Worm (Caenorhabditis elegans) whole organism, young adult: ENCODE measurements around the gene F23F12.13.

Experiments used
- C17E4.6 ChIP-seq: fragments of 200-800 bp; sonication (Bioruptor generic); IDR thresholded peaks from 2 replicates; pipeline ENCODE4 v1.3.6; 2022; ENCODE audit warnings: missing genetic modification reagents, missing genetic modification characterization, missing compliant biosample characterization
- D2030.7 ChIP-seq: fragments of 200-800 bp; sonication (Bioruptor generic); IDR thresholded peaks from 2 replicates; pipeline ENCODE4 v1.3.6; 2022; ENCODE audit warnings: missing genetic modification reagents, missing genetic modification characterization, missing compliant biosample characterization
- F10E7.11 ChIP-seq: sonication (generic microtip); optimal IDR thresholded peaks from 2 replicates; lab custom pipeline; 2017; ENCODE audit warnings: mild to moderate bottlenecking, missing genetic modification characterization, moderate library complexity, missing compliant biosample characterization
- F33H1.4 ChIP-seq: fragments of 200-800 bp; sonication (Bioruptor generic); IDR thresholded peaks from 2 replicates; pipeline ENCODE4 v1.3.6; 2022; ENCODE audit warnings: missing genetic modification reagents, missing genetic modification characterization, missing compliant biosample characterization
- F49E8.2 ChIP-seq: sonication (generic microtip); optimal IDR thresholded peaks from 3 replicates; lab custom pipeline; 2017; ENCODE audit warnings: missing genetic modification characterization, mild to moderate bottlenecking, missing compliant biosample characterization, antibody characterized with exemption, moderate library complexity; ENCODE audit not compliant: insufficient read depth
- F55B11.4 ChIP-seq: sonication (generic microtip); optimal IDR thresholded peaks from 2 replicates; lab custom pipeline; 2016; ENCODE audit warnings: missing compliant biosample characterization, missing genetic modification characterization, borderline replicate concordance; ENCODE audit not compliant: insufficient read depth
- F57A8.1 ChIP-seq: fragments of 200-800 bp; sonication (Bioruptor generic); optimal IDR thresholded peaks from 2 replicates; lab custom pipeline; 2018; ENCODE audit warnings: mild to moderate bottlenecking, missing genetic modification characterization, moderate library complexity, missing compliant biosample characterization
- K11D2.4 ChIP-seq: fragments of 200-800 bp; sonication (Bioruptor generic); IDR thresholded peaks from 2 replicates; pipeline ENCODE4 v1.3.6; 2022; ENCODE audit warnings: missing genetic modification reagents, missing genetic modification characterization, missing compliant biosample characterization
- K12H6.12 ChIP-seq: fragments of 200-800 bp; sonication (Bioruptor generic); optimal IDR thresholded peaks from 2 replicates; lab custom pipeline; 2018; ENCODE audit warnings: mild to moderate bottlenecking, missing genetic modification characterization, missing compliant biosample characterization
- T07F8.4 ChIP-seq: sonication (generic microtip); optimal IDR thresholded peaks from 2 replicates; lab custom pipeline; 2016; ENCODE audit warnings: mild to moderate bottlenecking, missing genetic modification characterization, moderate library complexity, missing compliant biosample characterization
- Y53F4B.3 ChIP-seq: fragments of 200-800 bp; sonication (Bioruptor generic); IDR thresholded peaks from 2 replicates; pipeline ENCODE4 v1.3.6; 2022; ENCODE audit warnings: missing genetic modification reagents, missing genetic modification characterization, missing compliant biosample characterization
- Y53G8AR.9 ChIP-seq: fragments of 200-800 bp; sonication (Bioruptor generic); conservative IDR thresholded peaks from 2 replicates; pipeline ENCODE4 v1.3.6; 2022; ENCODE audit warnings: missing genetic modification reagents, missing genetic modification characterization, missing compliant biosample characterization
- aptf-3 ChIP-seq: fragments of 200-800 bp; sonication (Bioruptor generic); IDR thresholded peaks from 2 replicates; pipeline ENCODE4 v1.3.6; 2022; ENCODE audit warnings: missing genetic modification characterization, missing compliant biosample characterization
- cebp-1 ChIP-seq, 2 experiments: fragments of 200-800 bp in 1 of 2; sonication (Bioruptor generic) in 1 of 2; sonication (generic microtip) in 1 of 2; IDR thresholded peaks in 1 of 2; optimal IDR thresholded peaks in 1 of 2; 2 replicates each; pipeline versions ENCODE4 v1.3.6 to Lab custom; 2017 to 2022; ENCODE audit warnings: missing compliant biosample characterization in 2 of 2, missing genetic modification characterization in 2 of 2, mild to moderate bottlenecking in 1 of 2, missing genetic modification reagents in 1 of 2, moderate library complexity in 1 of 2
- cebp-2 ChIP-seq: fragments of 200-800 bp; sonication (Bioruptor generic); IDR thresholded peaks from 2 replicates; pipeline ENCODE4 v1.3.6; 2022; ENCODE audit warnings: missing genetic modification characterization, missing compliant biosample characterization
- ceh-40 ChIP-seq: fragments of 200-800 bp; sonication (Bioruptor generic); IDR thresholded peaks from 2 replicates; pipeline ENCODE4 v1.3.6; 2022; ENCODE audit warnings: missing genetic modification characterization, missing compliant biosample characterization
- ceh-58 ChIP-seq: fragments of 200-800 bp; sonication (Bioruptor generic); IDR thresholded peaks from 2 replicates; pipeline ENCODE4 v1.3.6; 2022; ENCODE audit warnings: missing genetic modification characterization, missing compliant biosample characterization
- ceh-79 ChIP-seq: sonication (generic microtip); optimal IDR thresholded peaks from 2 replicates; lab custom pipeline; 2017; ENCODE audit warnings: mild to moderate bottlenecking, missing genetic modification characterization, missing compliant biosample characterization
- ceh-91 ChIP-seq: fragments of 200-800 bp; sonication (Bioruptor generic); IDR thresholded peaks from 2 replicates; pipeline ENCODE4 v1.3.6; 2022; ENCODE audit warnings: missing genetic modification reagents, missing genetic modification characterization, missing compliant biosample characterization
- dox-1 ChIP-seq: fragments of 200-800 bp; sonication (Bioruptor generic); IDR thresholded peaks from 2 replicates; pipeline ENCODE4 v1.3.6; 2022; ENCODE audit warnings: missing genetic modification reagents, missing genetic modification characterization, missing compliant biosample characterization
- dpl-1 ChIP-seq: fragments of 150-350 bp; optimal IDR thresholded peaks from 2 replicates; lab custom pipeline; 2014; ENCODE audit warnings: missing biosample characterization, missing genetic modification reagents, missing genetic modification characterization
- efl-1 ChIP-seq: fragments of 150-350 bp; optimal IDR thresholded peaks from 2 replicates; lab custom pipeline; 2014; ENCODE audit warnings: missing biosample characterization, missing genetic modification reagents, missing genetic modification characterization
- egl-44 ChIP-seq: fragments of 200-800 bp; sonication (Bioruptor generic); IDR thresholded peaks from 2 replicates; pipeline ENCODE4 v1.3.6; 2022; ENCODE audit warnings: missing genetic modification reagents, missing genetic modification characterization, missing compliant biosample characterization
- hmg-1.2 ChIP-seq: fragments of 200-800 bp; sonication (Bioruptor generic); IDR thresholded peaks from 2 replicates; pipeline ENCODE4 v1.3.6; 2022; ENCODE audit warnings: missing genetic modification reagents, missing genetic modification characterization, missing compliant biosample characterization
- lin-35 ChIP-seq, 3 experiments: fragments of 150-350 bp in 2 of 3; sonication (generic microtip) in 1 of 3; optimal IDR thresholded peaks; 2 replicates each; lab custom pipeline; 2014 to 2018; ENCODE audit warnings: missing biosample characterization in 3 of 3, missing genetic modification characterization in 3 of 3, missing genetic modification reagents in 3 of 3
- lin-54 ChIP-seq: fragments of 200-800 bp; sonication (Bioruptor generic); optimal IDR thresholded peaks from 2 replicates; lab custom pipeline; 2018; ENCODE audit warnings: mild to moderate bottlenecking, missing genetic modification characterization, missing compliant biosample characterization
- lsl-1 ChIP-seq: fragments of 200-800 bp; sonication (Bioruptor generic); optimal IDR thresholded peaks from 2 replicates; lab custom pipeline; 2018; ENCODE audit warnings: mild to moderate bottlenecking, missing genetic modification characterization, moderate library complexity, missing compliant biosample characterization
- lsy-27 ChIP-seq: sonication (generic microtip); optimal IDR thresholded peaks from 2 replicates; lab custom pipeline; 2017; ENCODE audit warnings: missing genetic modification characterization, mild to moderate bottlenecking, missing compliant biosample characterization, antibody characterized with exemption, missing genotype, borderline replicate concordance; ENCODE audit not compliant: insufficient read depth
- madf-6 ChIP-seq: fragments of 200-800 bp; sonication (Bioruptor generic); IDR thresholded peaks from 2 replicates; pipeline ENCODE4 v1.3.6; 2022; ENCODE audit warnings: missing genetic modification reagents, missing genetic modification characterization, missing compliant biosample characterization
- mcd-1 ChIP-seq: fragments of 200-800 bp; sonication (Bioruptor generic); IDR thresholded peaks from 2 replicates; pipeline ENCODE4 v1.3.6; 2022; ENCODE audit warnings: missing genetic modification reagents, missing genetic modification characterization, missing compliant biosample characterization
- nfya-1 ChIP-seq: sonication (generic microtip); optimal IDR thresholded peaks from 2 replicates; lab custom pipeline; 2017; ENCODE audit warnings: antibody characterized with exemption, missing compliant biosample characterization, missing genetic modification characterization, borderline replicate concordance; ENCODE audit not compliant: insufficient read depth
- nfyb-1 ChIP-seq: fragments of 200-800 bp; sonication (Bioruptor generic); IDR thresholded peaks from 2 replicates; pipeline ENCODE4 v1.3.6; 2022; ENCODE audit warnings: missing genetic modification reagents, missing genetic modification characterization, missing compliant biosample characterization
- nhr-90 ChIP-seq: sonication (generic microtip); optimal IDR thresholded peaks from 2 replicates; lab custom pipeline; 2016; ENCODE audit warnings: missing genotype, mild to moderate bottlenecking, missing genetic modification characterization, missing compliant biosample characterization
- rec-8 ChIP-seq, 2 experiments: sonication (generic microtip); optimal IDR thresholded peaks; 2 replicates each; lab custom pipeline; 2016; ENCODE audit warnings: mild to moderate bottlenecking in 2 of 2, missing genetic modification characterization in 2 of 2, missing genetic modification reagents in 2 of 2, missing genotype in 2 of 2, missing biosample characterization in 1 of 2, missing compliant biosample characterization in 1 of 2, moderate library complexity in 1 of 2
- repo-1 ChIP-seq: sonication (generic microtip); optimal IDR thresholded peaks from 2 replicates; lab custom pipeline; 2017; ENCODE audit warnings: mild to moderate bottlenecking, missing genetic modification characterization, missing compliant biosample characterization
- sdz-38 ChIP-seq: sonication (generic microtip); optimal IDR thresholded peaks from 2 replicates; lab custom pipeline; 2016; ENCODE audit warnings: missing genotype, missing genetic modification characterization, missing compliant biosample characterization
- snpc-1.1 ChIP-seq: sonication (generic microtip); optimal IDR thresholded peaks from 2 replicates; lab custom pipeline; 2017; ENCODE audit warnings: missing genetic modification characterization, mild to moderate bottlenecking, missing compliant biosample characterization, antibody characterized with exemption, moderate library complexity, missing genotype, missing genetic modification reagents; ENCODE audit not compliant: insufficient read depth
- snpc-3.4 ChIP-seq: sonication (generic microtip); optimal IDR thresholded peaks from 2 replicates; lab custom pipeline; 2017; ENCODE audit warnings: missing genetic modification characterization, mild to moderate bottlenecking, missing compliant biosample characterization, antibody characterized with exemption, moderate library complexity, missing genotype, missing genetic modification reagents
- sptf-2 ChIP-seq: fragments of 200-800 bp; sonication (Bioruptor generic); optimal IDR thresholded peaks from 2 replicates; lab custom pipeline; 2018; ENCODE audit warnings: mild to moderate bottlenecking, missing genetic modification characterization, missing compliant biosample characterization
- tbx-9 ChIP-seq: sonication (generic microtip); optimal IDR thresholded peaks from 2 replicates; lab custom pipeline; 2016; ENCODE audit warnings: borderline replicate concordance, missing genetic modification characterization, inconsistent platforms, missing compliant biosample characterization
- unc-130 ChIP-seq: sonication (generic microtip); optimal IDR thresholded peaks from 2 replicates; lab custom pipeline; 2016; ENCODE audit warnings: missing genetic modification reagents, missing genetic modification characterization, missing compliant biosample characterization
- unc-62 ChIP-seq: fragments of 150-350 bp; optimal IDR thresholded peaks from 2 replicates; lab custom pipeline; 2014; ENCODE audit warnings: missing biosample characterization, missing genetic modification reagents, missing genetic modification characterization
- xnd-1 ChIP-seq: sonication (generic microtip); optimal IDR thresholded peaks from 2 replicates; lab custom pipeline; 2016; ENCODE audit warnings: missing genotype, missing genetic modification reagents, missing genetic modification characterization, missing compliant biosample characterization
- zfh-2 ChIP-seq: fragments of 200-800 bp; sonication (Bioruptor generic); conservative IDR thresholded peaks from 2 replicates; pipeline ENCODE4 v1.3.6; 2022; ENCODE audit warnings: missing genetic modification reagents, missing genetic modification characterization, missing compliant biosample characterization
- zim-3 ChIP-seq: sonication (generic microtip); optimal IDR thresholded peaks from 2 replicates; lab custom pipeline; 2017; ENCODE audit warnings: mild to moderate bottlenecking, missing genetic modification characterization, moderate library complexity, missing compliant biosample characterization
- ztf-18 ChIP-seq: sonication (generic microtip); optimal IDR thresholded peaks from 2 replicates; lab custom pipeline; 2016; ENCODE audit warnings: missing genotype, mild to moderate bottlenecking, missing genetic modification characterization, missing compliant biosample characterization

The F23F12.13 gene

ce11 chrIII:6464113-6464571, 31.3 kb upstream of the F23F12.13 start (continued):
- TF ChIP-seq lin-35 (GFP tag; optimal IDR thresholded peaks at IDR 0.05; lab: Kevin White, UChicago) (peak in 1 of 3 experiments; percentile 79), F57A8.1 (GFP tag; lab: Kevin White, UChicago) (no peak), aptf-3 (GFP tag; lab: Robert Waterston, UW) (peak; percentile 70; the same call in 1 of the 2 replicates), ztf-18 (tag; lab: Kevin White, UChicago) (peak; percentile 78), F49E8.2 (tag; lab: Kevin White, UChicago) (no peak), nfyb-1 (peak; percentile 95), dox-1 (GFP tag; lab: Robert Waterston, UW) (peak; percentile 95), K11D2.4 (GFP tag; lab: Robert Waterston, UW) (peak; percentile 86), cebp-2 (0 out of 2 replicates have a peak, but pooled peaks have one; percentile 78), F55B11.4 (tag; lab: Kevin White, UChicago) (no peak), T07F8.4 (tag; lab: Kevin White, UChicago) (peak; percentile 19), C17E4.6 (GFP tag; lab: Robert Waterston, UW) (peak; percentile 88), ceh-40 (GFP tag; lab: Robert Waterston, UW) (no peak), zfh-2 (peak; percentile 100), ceh-91 (peak; percentile 71), Y53F4B.3 (GFP tag; lab: Robert Waterston, UW) (no peak; the same call in 1 of the 2 replicates), lsy-27 (tag; lab: Kevin White, UChicago) (no peak), hmg-1.2 (GFP tag; lab: Robert Waterston, UW) (peak; percentile 66), nhr-90 (tag; lab: Kevin White, UChicago) (peak; percentile 67), unc-62 (GFP tag; lab: Kevin White, UChicago) (no peak), snpc-1.1 (tag; lab: Kevin White, UChicago) (no peak), cebp-1 (GFP tag; IDR thresholded peaks at IDR 0.05; lab: Robert Waterston, UW) (peak; percentile 94), cebp-1 (tag; optimal IDR thresholded peaks at IDR 0.05; lab: Kevin White, UChicago) (peak; percentile 97), sptf-2 (GFP tag; lab: Kevin White, UChicago) (no peak), nfya-1 (tag; lab: Kevin White, UChicago) (no peak), egl-44 (GFP tag; lab: Robert Waterston, UW) (peak; percentile 69; the same call in 1 of the 2 replicates)

DNA sequence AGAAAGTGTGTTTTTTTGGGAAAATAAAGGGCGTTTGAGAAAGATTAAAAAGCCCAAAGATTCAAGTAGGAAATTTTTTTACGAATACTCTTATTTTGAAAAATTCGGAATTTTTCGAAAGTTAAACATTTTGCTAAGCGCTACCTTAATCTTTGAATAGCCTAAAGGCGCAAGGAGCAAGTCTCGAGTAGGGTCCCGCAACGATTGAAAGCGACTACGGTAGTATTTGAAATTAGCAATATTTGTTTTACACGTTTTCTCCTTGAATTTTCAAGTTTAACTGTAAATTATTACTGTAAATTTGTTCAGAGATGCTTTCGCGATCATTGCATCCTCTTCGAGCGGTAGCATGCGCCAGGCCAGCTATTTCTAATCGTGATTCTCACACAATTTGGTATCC, 30.6 kb upstream of the F23F12.13 start, which contains the start of gene nduf-2.2:
Gene nduf-2.2, plus strand, starts transcription at position 310 of the 400 bp plus-strand sequence.
- TF ChIP-seq lin-54 (GFP tag; lab: Kevin White, UChicago) (peak; percentile 24), D2030.7 (GFP tag; lab: Robert Waterston, UW) (0 out of 2 replicates have a peak, but pooled peaks have one; percentile 15), K12H6.12 (tag; lab: Kevin White, UChicago) (no peak), madf-6 (GFP tag; lab: Robert Waterston, UW) (peak; percentile 67), dpl-1 (GFP tag; lab: Kevin White, UChicago) (no peak), F33H1.4 (peak; percentile 84), efl-1 (GFP tag; lab: Kevin White, UChicago) (peak; percentile 6), aptf-3 (GFP tag; lab: Robert Waterston, UW) (no peak), unc-130 (GFP tag; lab: Kevin White, UChicago) (no peak), rec-8 (tag; optimal IDR thresholded peaks at IDR 0.05; lab: Kevin White, UChicago) (no peak), mcd-1 (GFP tag; lab: Robert Waterston, UW) (no peak), ceh-91 (no peak), Y53G8AR.9 (GFP tag; lab: Robert Waterston, UW) (no peak), zim-3 (tag; lab: Kevin White, UChicago) (no peak), ceh-79 (no peak), ceh-58 (GFP tag; lab: Robert Waterston, UW) (no peak), xnd-1 (peak; percentile 23), repo-1 (tag; lab: Kevin White, UChicago) (no peak), tbx-9 (tag; lab: Kevin White, UChicago) (no peak), lsl-1 (peak; percentile 85), snpc-3.4 (tag; lab: Kevin White, UChicago) (no peak), F10E7.11 (tag; lab: Kevin White, UChicago) (no peak), sdz-38 (tag; lab: Kevin White, UChicago) (no peak)
